Worm (Caenorhabditis elegans) whole organism, L3 larva: ENCODE results near the gene R08F11.7.

Experiments used
- ZK546.5 ChIP-seq: sonication (generic microtip); optimal IDR thresholded peaks from 2 replicates; lab custom pipeline; 2017; ENCODE audit warnings: missing biosample characterization, missing genetic modification characterization
- ama-1 ChIP-seq: fragments of 150-350 bp; optimal IDR thresholded peaks from 2 replicates; lab custom pipeline; 2018
- elt-3 ChIP-seq, 3 experiments: fragments of 150-350 bp in 1 of 3; sonication (generic microtip) in 2 of 3; optimal IDR thresholded peaks; 2 replicates in 2 of 3; 4 replicates in 1 of 3; lab custom pipeline; 2014 to 2017; ENCODE audit warnings: missing biosample characterization in 3 of 3, missing genetic modification characterization in 3 of 3
- fkh-10 ChIP-seq: sonication (generic microtip); optimal IDR thresholded peaks from 2 replicates; lab custom pipeline; 2017; ENCODE audit warnings: missing biosample characterization, missing genetic modification reagents, missing genetic modification characterization
- lin-39 ChIP-seq: fragments of 150-350 bp; optimal IDR thresholded peaks from 2 replicates; lab custom pipeline; 2018; ENCODE audit warnings: missing biosample characterization, missing genetic modification reagents, missing genetic modification characterization
- nhr-28 ChIP-seq: fragments of 150-350 bp; optimal IDR thresholded peaks from 2 replicates; lab custom pipeline; 2014; ENCODE audit warnings: missing biosample characterization, missing genetic modification characterization
- pha-4 ChIP-seq: fragments of 150-350 bp; optimal IDR thresholded peaks from 2 replicates; lab custom pipeline; 2014; ENCODE audit warnings: missing biosample characterization, missing genetic modification reagents, missing genetic modification characterization
- unc-62 ChIP-seq: fragments of 150-350 bp; sonication (generic microtip); optimal IDR thresholded peaks from 4 replicates; lab custom pipeline; 2014; ENCODE audit warnings: missing biosample characterization, missing genetic modification reagents, missing genetic modification characterization

DNA sequence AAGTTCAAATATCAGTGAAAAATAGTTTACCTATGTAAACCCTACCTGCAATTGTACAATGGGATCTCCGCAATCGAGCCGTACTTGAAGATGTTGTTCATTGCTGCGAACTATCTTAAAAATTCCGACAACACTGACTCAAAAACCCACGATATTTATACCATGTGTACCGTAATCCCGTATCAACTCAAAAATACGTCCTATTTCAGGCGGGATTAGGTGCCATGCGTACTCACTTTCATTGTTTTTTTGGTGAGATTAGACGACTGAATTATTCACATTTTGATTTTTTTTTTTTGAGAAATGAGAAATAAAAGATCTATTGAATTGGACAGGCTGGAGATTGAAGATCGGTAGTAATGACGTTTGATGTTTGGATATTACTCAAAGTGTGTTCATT is 10.5 kb downstream of the R08F11.7 start, which contains the start of gene srt-30:
- no peak for TF ChIP-seq ZK546.5 (tag; lab: Kevin White, UChicago)
- TF ChIP-seq nhr-28 (tag; lab: Kevin White, UChicago) = no peak
- no peak for TF ChIP-seq ama-1 (lab: Kevin White, UChicago)
- no peak for TF ChIP-seq fkh-10 (GFP tag; lab: Kevin White, UChicago)
- TF ChIP-seq elt-3 (tag; optimal IDR thresholded peaks at IDR 0.05; lab: Kevin White, UChicago) = no peak
- no peak for TF ChIP-seq pha-4 (tag; lab: Kevin White, UChicago)
- TF ChIP-seq unc-62 (GFP tag; lab: Kevin White, UChicago) = no peak
- no peak for TF ChIP-seq lin-39 (tag; lab: Kevin White, UChicago)
